Fruit fly (Drosophila melanogaster): ENCODE data around the gene CG6833.

- TF ChIP-seq Sp1 (GFP tag; optimal IDR thresholded peaks at IDR 0.05) (no peak), Dfd (GFP tag; optimal IDR thresholded peaks at IDR 0.05) (no peak), woc (GFP tag; optimal IDR thresholded peaks at IDR 0.05) (no peak), usp (GFP tag; optimal IDR thresholded peaks at IDR 0.05) (no peak), sage (GFP tag; optimal IDR thresholded peaks at IDR 0.05) (no peak), fru (GFP tag; optimal IDR thresholded peaks at IDR 0.05) (peak; percentile 28), psq (GFP tag; optimal IDR thresholded peaks at IDR 0.05) (no peak)
These were observed 47.5 kb upstream of the CG6833 start for dm6 chr3L:14003297-14004040.

Measured in whole organism, wandering third instar larva.